Worm (Caenorhabditis elegans): ENCODE results near the gene sra-14.
A peak's percentile ranks its signal among the peaks of the same experiment; 100 is the strongest.

sra-14 gene

DNA sequence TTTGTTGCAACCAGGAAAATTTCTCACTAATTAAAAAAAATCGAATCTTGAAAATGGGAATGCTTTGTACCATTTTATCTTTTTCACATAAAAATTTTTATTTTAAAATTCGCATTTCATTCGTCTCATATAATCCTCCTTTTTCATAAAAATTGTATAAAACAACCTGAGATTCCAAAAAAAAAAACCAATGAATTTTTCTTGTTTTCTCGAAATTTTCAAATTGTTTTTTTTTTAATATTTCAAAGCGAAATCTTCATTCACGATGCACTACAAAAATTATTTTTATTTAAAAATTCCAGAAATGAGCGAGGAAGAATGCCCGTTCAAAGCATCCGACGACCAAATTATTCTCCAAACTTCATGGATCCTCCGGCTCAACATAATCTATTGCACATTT is at the start of gene sra-14:
sra-14 (plus strand) TSS at position 301 of the 400 bp plus-strand sequence.
- TF ChIP-seq php-3 (GFP tag; IDR thresholded peaks at IDR 0.05) (no peak), zag-1 (tag; optimal IDR thresholded peaks at IDR 0.05) (no peak), F37D6.2 (tag; optimal IDR thresholded peaks at IDR 0.05) (no peak), D1046.2 (GFP tag; IDR thresholded peaks at IDR 0.05) (no peak), nhr-48 (tag; optimal IDR thresholded peaks at IDR 0.05) (no peak), snpc-4 (tag; optimal IDR thresholded peaks at IDR 0.05) (no peak), dve-1 (tag; optimal IDR thresholded peaks at IDR 0.05; ENCODE audit: insufficient read depth) (no peak), nhr-42 (GFP tag; IDR thresholded peaks at IDR 0.05) (no peak), dmd-6 (GFP tag; IDR thresholded peaks at IDR 0.05) (no peak), dpl-1 (GFP tag; optimal IDR thresholded peaks at IDR 0.05) (no peak), Y105C5A.15 (GFP tag; IDR thresholded peaks at IDR 0.05) (no peak), skn-1 (tag; optimal IDR thresholded peaks at IDR 0.05) (no peak), attf-4 (tag; optimal IDR thresholded peaks at IDR 0.05) (no peak), egl-27 (tag; optimal IDR thresholded peaks at IDR 0.05) (no peak), jun-1 (tag; optimal IDR thresholded peaks at IDR 0.05) (no peak), hlh-30 (tag; optimal IDR thresholded peaks at IDR 0.05; ENCODE audit: insufficient read depth) (no peak)

DNA sequence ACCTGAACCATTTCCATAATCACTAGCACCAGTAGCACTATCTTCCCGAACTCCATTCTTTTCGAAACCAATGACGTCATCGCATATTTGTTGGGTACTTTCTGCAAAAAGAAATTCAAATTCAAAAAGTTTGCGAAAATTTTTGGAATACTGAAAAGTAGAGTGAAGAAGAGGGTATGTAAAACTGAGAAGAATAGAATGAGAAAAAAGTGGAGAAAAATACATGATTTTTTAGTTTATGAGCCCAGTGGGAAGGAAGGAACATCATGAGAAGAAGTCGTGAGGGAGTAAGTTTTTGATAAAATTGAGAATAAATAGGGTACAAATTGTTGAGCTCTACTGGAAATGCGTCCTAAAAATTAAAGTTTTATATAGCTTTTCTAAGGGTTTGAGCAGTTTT is 45.0 kb upstream of the sra-14 start, which contains the start of gene lgc-35:
lgc-35 (minus strand) TSS at position 101 of the 400 bp plus-strand sequence.
- no peak for TF ChIP-seq zfp-3 (GFP tag; conservative IDR thresholded peaks at IDR 0.05)

DNA sequence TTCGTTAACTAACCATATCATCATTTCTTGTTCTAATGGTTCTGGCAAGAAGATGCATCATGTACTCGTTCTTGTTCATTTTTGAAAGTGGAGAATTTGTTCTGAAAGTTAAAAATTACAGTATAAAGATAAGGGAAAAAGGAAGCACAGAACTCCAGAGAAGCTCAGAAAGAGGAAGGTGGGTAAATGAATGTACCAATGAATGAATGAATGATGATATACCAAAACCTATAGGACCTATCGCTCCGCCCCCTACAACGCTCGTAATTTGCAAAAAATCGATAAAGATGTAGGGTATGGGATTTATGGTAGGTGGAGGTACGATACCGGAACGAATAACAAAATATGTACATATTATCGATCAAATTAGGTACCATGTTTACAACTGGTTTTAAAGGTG is 37.3 kb upstream of the sra-14 start, which contains the start of gene pes-10:
pes-10 (minus strand) TSS at position 101 of the 400 bp plus-strand sequence.
- peak in 1 of 2 experiments; percentile 65 for TF ChIP-seq unc-62 (GFP tag; optimal IDR thresholded peaks at IDR 0.05 in 1 of 2)
- TF ChIP-seq unc-62 (tag; optimal IDR thresholded peaks at IDR 0.05), result no peak
- no peak for TF ChIP-seq F37D6.2 (tag; optimal IDR thresholded peaks at IDR 0.05)

DNA sequence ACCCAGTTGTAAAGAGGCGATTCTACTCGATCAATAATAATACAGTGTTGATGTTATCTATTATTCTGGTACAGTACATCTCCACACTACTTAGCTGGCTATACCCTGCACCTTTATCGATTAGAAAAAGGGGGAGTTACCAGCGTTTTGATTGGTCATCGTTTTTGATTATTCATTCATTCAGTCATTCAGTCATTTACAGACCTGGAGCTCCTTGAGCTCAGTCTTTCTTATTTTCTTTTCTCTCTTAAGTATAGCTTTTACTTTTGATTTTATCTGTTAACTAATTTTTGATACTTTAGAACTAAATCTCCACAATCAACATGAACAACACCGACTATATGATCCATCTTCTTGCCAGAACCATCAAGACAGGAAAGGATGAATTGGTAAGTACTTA is 34.9 kb upstream of the sra-14 start, which contains the start of gene Y46G5A.28:
Y46G5A.28 (plus strand) TSS at position 301 of the 400 bp plus-strand sequence.
- TF ChIP-seq spr-3 (GFP tag; optimal IDR thresholded peaks at IDR 0.05) (no peak), aly-2 (tag; optimal IDR thresholded peaks at IDR 0.05) (no peak), madf-5 (GFP tag; IDR thresholded peaks at IDR 0.05) (no peak), pqm-1 (tag; optimal IDR thresholded peaks at IDR 0.05) (no peak), aha-1 (tag) (peak; percentile 46), lin-39 (tag; optimal IDR thresholded peaks at IDR 0.05) (no peak), spr-1 (tag; optimal IDR thresholded peaks at IDR 0.05) (no peak)

DNA sequence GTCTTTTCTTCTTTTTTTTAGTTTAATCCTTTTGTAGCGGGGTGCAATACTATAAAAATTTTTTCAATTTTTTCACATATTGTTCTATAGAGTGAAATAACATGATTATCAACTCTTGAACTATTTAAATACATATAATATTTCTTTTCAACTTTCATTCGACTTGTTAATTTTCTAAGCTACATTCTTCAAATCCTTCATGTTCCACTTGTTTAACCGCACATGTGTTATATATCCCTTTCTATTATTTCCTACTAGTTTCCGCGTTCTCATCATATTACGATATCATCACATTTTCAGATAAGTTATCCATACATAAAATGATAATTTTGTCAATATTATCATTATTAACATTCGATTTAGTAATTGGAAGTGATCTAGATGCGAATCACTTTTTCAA is 29.2 kb upstream of the sra-14 start, which contains the start of gene Y46G5A.29:
Y46G5A.29 (plus strand) TSS at position 301 of the 400 bp plus-strand sequence.
- no peak for TF ChIP-seq lin-15B (tag; optimal IDR thresholded peaks at IDR 0.05)
- TF ChIP-seq ZK546.5 (tag; optimal IDR thresholded peaks at IDR 0.05), result no peak
- no peak for TF ChIP-seq ztf-11 (tag; optimal IDR thresholded peaks at IDR 0.05)
- TF ChIP-seq dmd-9 (GFP tag; IDR thresholded peaks at IDR 0.05), result no peak
- no peak for TF ChIP-seq nhr-6 (tag; optimal IDR thresholded peaks at IDR 0.05)
- no peak for TF ChIP-seq nhr-10 (tag; optimal IDR thresholded peaks at IDR 0.05)
- no peak for TF ChIP-seq F10B5.3 (tag; optimal IDR thresholded peaks at IDR 0.05)
- TF ChIP-seq ceh-82 (tag; optimal IDR thresholded peaks at IDR 0.05), result no peak
- TF ChIP-seq ceh-20 (GFP tag; IDR thresholded peaks at IDR 0.05), result no peak

DNA sequence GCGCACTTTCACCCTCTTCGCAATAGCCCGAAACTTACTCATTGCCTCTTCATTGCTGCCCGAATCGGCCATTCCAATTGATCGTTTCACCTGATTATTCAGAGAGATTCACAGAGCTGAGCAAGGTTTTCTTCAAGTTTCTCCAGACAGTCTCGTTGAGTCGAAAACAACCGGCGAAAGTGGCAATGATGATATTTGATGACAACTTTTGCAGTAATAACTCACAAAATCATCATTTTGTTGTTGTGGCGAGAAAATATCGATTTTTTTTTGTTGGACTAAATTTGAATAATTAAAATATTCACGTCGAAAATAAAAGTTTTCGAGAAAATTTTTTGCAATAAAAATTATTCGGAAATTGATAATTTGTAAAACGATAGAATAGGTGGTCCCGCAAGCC is 19.5 kb upstream of the sra-14 start, which contains the start of gene snf-5:
snf-5 (minus strand) TSS at position 182 of the 400 bp plus-strand sequence.
- no peak for TF ChIP-seq unc-39 (tag; optimal IDR thresholded peaks at IDR 0.05)
- no peak for TF ChIP-seq ZK546.5 (tag; optimal IDR thresholded peaks at IDR 0.05)
- TF ChIP-seq rbr-2 (tag; optimal IDR thresholded peaks at IDR 0.05), result no peak
- TF ChIP-seq lin-29 (GFP tag; IDR thresholded peaks at IDR 0.05), result no peak
- no peak for TF ChIP-seq mdl-1 (tag; optimal IDR thresholded peaks at IDR 0.05)
- no peak for TF ChIP-seq daf-8 (GFP tag; IDR thresholded peaks at IDR 0.05)
- no peak for TF ChIP-seq set-16 (GFP tag; IDR thresholded peaks at IDR 0.05)
- no peak for TF ChIP-seq F49E8.2 (tag; optimal IDR thresholded peaks at IDR 0.05; ENCODE audit: borderline replicate concordance)
- TF ChIP-seq zip-11 (GFP tag; IDR thresholded peaks at IDR 0.05), result no peak
- TF ChIP-seq ztf-7 (tag; optimal IDR thresholded peaks at IDR 0.05), result no peak
- no peak for TF ChIP-seq dmd-6 (GFP tag; IDR thresholded peaks at IDR 0.05)

Data from whole organism, L4 larva.